Fruit fly (Drosophila melanogaster) whole organism, embryonic: ENCODE results near the gene CG13077.

ENCODE experiments used
- Antp ChIP-seq: fragments of 200-800 bp; sonication (Bioruptor generic); optimal IDR thresholded peaks from 3 replicates; lab custom pipeline; 2016; ENCODE audit warnings: missing biosample characterization, missing genetic modification characterization
- BEAF-32 ChIP-seq: fragments of 200-800 bp; sonication (Bioruptor generic); optimal IDR thresholded peaks from 3 replicates; lab custom pipeline; 2017; ENCODE audit warnings: missing biosample characterization, missing genetic modification characterization, mild to moderate bottlenecking, moderate library complexity, missing genetic modification reagents
- BtbVII ChIP-seq: fragments of 200-800 bp; sonication (Bioruptor generic); optimal IDR thresholded peaks from 3 replicates; lab custom pipeline; 2017; ENCODE audit warnings: missing biosample characterization, mild to moderate bottlenecking, missing genetic modification characterization
- CG1233 ChIP-seq: fragments of 200-800 bp; sonication (Bioruptor generic); optimal IDR thresholded peaks from 4 replicates; lab custom pipeline; 2018; ENCODE audit warnings: missing biosample characterization, mild to moderate bottlenecking, missing genetic modification characterization
- CG1529 ChIP-seq: fragments of 200-800 bp; sonication (Bioruptor generic); optimal IDR thresholded peaks from 3 replicates; lab custom pipeline; 2018; ENCODE audit warnings: missing biosample characterization, missing genetic modification characterization
- CG1602 ChIP-seq: fragments of 200-800 bp; sonication (Bioruptor generic); optimal IDR thresholded peaks from 3 replicates; lab custom pipeline; 2016; ENCODE audit warnings: missing biosample characterization, missing genetic modification characterization
- CG16813 ChIP-seq: fragments of 200-800 bp; sonication (Bioruptor generic); IDR thresholded peaks from 3 replicates; pipeline ENCODE4 v1.3.6; 2022; ENCODE audit warnings: missing biosample characterization, missing genetic modification characterization; ENCODE audit not compliant: partially characterized antibody
- CG16815 ChIP-seq: fragments of 200-800 bp; sonication (Bioruptor generic); optimal IDR thresholded peaks from 3 replicates; lab custom pipeline; 2017; ENCODE audit warnings: missing biosample characterization, mild to moderate bottlenecking, missing genetic modification characterization
- CG17829 ChIP-seq: fragments of 200-800 bp; optimal IDR thresholded peaks from 2 replicates; lab custom pipeline; 2019; ENCODE audit warnings: missing biosample characterization, mild to moderate bottlenecking, missing genetic modification characterization, moderate library complexity
- CG1792 ChIP-seq: fragments of 200-800 bp; sonication (Bioruptor generic); optimal IDR thresholded peaks from 2 replicates; lab custom pipeline; 2016; ENCODE audit warnings: missing biosample characterization, missing genetic modification characterization
- CG18599 ChIP-seq: fragments of 200-800 bp; sonication (Bioruptor generic); optimal IDR thresholded peaks from 3 replicates; lab custom pipeline; 2017; ENCODE audit warnings: missing biosample characterization, missing genetic modification characterization, mild to moderate bottlenecking, moderate library complexity, missing genetic modification reagents
- CG2129 ChIP-seq: fragments of 200-800 bp; sonication (Bioruptor generic); IDR thresholded peaks from 2 replicates; pipeline ENCODE4 v1.3.6; 2022; ENCODE audit warnings: missing biosample characterization, missing genetic modification characterization; ENCODE audit not compliant: partially characterized antibody
- CG3065 ChIP-seq: fragments of 200-800 bp; sonication (Bioruptor generic); optimal IDR thresholded peaks from 2 replicates; lab custom pipeline; 2016; ENCODE audit warnings: missing biosample characterization, missing genetic modification characterization
- CG31224 ChIP-seq: fragments of 200-800 bp; sonication (Bioruptor generic); IDR thresholded peaks from 2 replicates; pipeline ENCODE4 v1.3.6; 2022; ENCODE audit warnings: missing biosample characterization, missing genetic modification characterization
- CG32767 ChIP-seq: fragments of 200-800 bp; sonication (Bioruptor generic); IDR thresholded peaks from 2 replicates; pipeline ENCODE4 v1.3.6; 2022; ENCODE audit warnings: missing biosample characterization, missing genetic modification characterization
- CG6175 ChIP-seq: fragments of 200-800 bp; sonication (Bioruptor generic); IDR thresholded peaks from 3 replicates; pipeline ENCODE4 v1.3.6; 2022; ENCODE audit warnings: missing biosample characterization, missing genetic modification characterization
- CG6272 ChIP-seq: fragments of 200-800 bp; sonication (Bioruptor generic); IDR thresholded peaks from 2 replicates; pipeline ENCODE4 v1.3.6; 2022; ENCODE audit warnings: missing biosample characterization, missing genetic modification characterization
- CG7745 ChIP-seq: fragments of 200-800 bp; sonication (Bioruptor generic); optimal IDR thresholded peaks from 2 replicates; lab custom pipeline; 2018; ENCODE audit warnings: missing biosample characterization, mild to moderate bottlenecking, missing genetic modification characterization, moderate library complexity
- CG7987 ChIP-seq: fragments of 200-800 bp; sonication (Bioruptor generic); optimal IDR thresholded peaks from 2 replicates; lab custom pipeline; 2018; ENCODE audit warnings: missing biosample characterization, mild to moderate bottlenecking, missing genetic modification characterization, moderate library complexity
- CG9727 ChIP-seq: fragments of 200-800 bp; sonication (Bioruptor generic); optimal IDR thresholded peaks from 3 replicates; lab custom pipeline; 2017; ENCODE audit warnings: missing biosample characterization, mild to moderate bottlenecking, missing genetic modification characterization
- Camta ChIP-seq: fragments of 200-800 bp; sonication (Bioruptor generic); optimal IDR thresholded peaks from 2 replicates; lab custom pipeline; 2016; ENCODE audit warnings: missing biosample characterization, missing genetic modification characterization
- Dll ChIP-seq: fragments of 200-800 bp; sonication (Bioruptor generic); IDR thresholded peaks from 4 replicates; pipeline ENCODE4 v1.3.6; 2022; ENCODE audit warnings: missing biosample characterization, missing genetic modification characterization; ENCODE audit not compliant: partially characterized antibody
- E2f2 ChIP-seq: fragments of 200-800 bp; sonication (Bioruptor generic); IDR thresholded peaks from 2 replicates; pipeline ENCODE4 v1.3.6; 2022; ENCODE audit warnings: missing biosample characterization, missing genetic modification characterization
- Ets97D ChIP-seq: fragments of 200-800 bp; sonication (Bioruptor generic); optimal IDR thresholded peaks from 3 replicates; lab custom pipeline; 2016; ENCODE audit warnings: missing biosample characterization, missing genetic modification characterization
- GATAe ChIP-seq: fragments of 200-800 bp; sonication (Bioruptor generic); conservative IDR thresholded peaks from 2 replicates; pipeline ENCODE4 v1.3.6; 2022; ENCODE audit warnings: missing biosample characterization, missing genetic modification characterization
- Hsf ChIP-seq: fragments of 200-800 bp; sonication (Bioruptor generic); optimal IDR thresholded peaks from 3 replicates; lab custom pipeline; 2016; ENCODE audit warnings: missing biosample characterization, missing genetic modification characterization
- Lim3 ChIP-seq: fragments of 200-800 bp; sonication (Bioruptor generic); IDR thresholded peaks from 2 replicates; pipeline ENCODE4 v1.3.6; 2022; ENCODE audit warnings: missing biosample characterization, missing genetic modification characterization
- MBD-R2 ChIP-seq: fragments of 200-800 bp; sonication (Bioruptor generic); IDR thresholded peaks from 2 replicates; pipeline ENCODE4 v1.3.6; 2022; ENCODE audit warnings: missing biosample characterization, missing genetic modification characterization
- Nf-YA ChIP-seq: fragments of 200-800 bp; sonication (Bioruptor generic); IDR thresholded peaks from 2 replicates; pipeline ENCODE4 v1.3.6; 2022; ENCODE audit warnings: missing biosample characterization, missing genetic modification characterization
- Opbp ChIP-seq: fragments of 200-800 bp; sonication (Bioruptor generic); IDR thresholded peaks from 3 replicates; pipeline ENCODE4 v1.3.6; 2022; ENCODE audit warnings: missing biosample characterization, missing genetic modification characterization; ENCODE audit not compliant: partially characterized antibody
- Sry-β ChIP-seq: fragments of 200-800 bp; sonication (Bioruptor generic); optimal IDR thresholded peaks from 2 replicates; lab custom pipeline; 2018; ENCODE audit warnings: missing biosample characterization, mild to moderate bottlenecking, missing genetic modification characterization, moderate library complexity
- abd-A ChIP-seq: fragments of 200-800 bp; sonication (Bioruptor generic); optimal IDR thresholded peaks from 3 replicates; lab custom pipeline; 2019; ENCODE audit warnings: missing biosample characterization, mild to moderate bottlenecking, missing genetic modification characterization, moderate library complexity
- ara ChIP-seq: fragments of 200-800 bp; sonication (Bioruptor generic); IDR thresholded peaks from 2 replicates; pipeline ENCODE4 v1.3.6; 2022; ENCODE audit warnings: missing biosample characterization, missing genetic modification characterization
- ash1 ChIP-seq: fragments of 200-800 bp; sonication (Bioruptor generic); optimal IDR thresholded peaks from 2 replicates; lab custom pipeline; 2018; ENCODE audit warnings: missing biosample characterization, mild to moderate bottlenecking, missing genetic modification characterization
- btn ChIP-seq: fragments of 200-800 bp; sonication (Bioruptor generic); optimal IDR thresholded peaks from 2 replicates; lab custom pipeline; 2016; ENCODE audit warnings: missing biosample characterization, missing genetic modification characterization
- da ChIP-seq: fragments of 200-800 bp; sonication (Bioruptor generic); optimal IDR thresholded peaks from 2 replicates; lab custom pipeline; 2016; ENCODE audit warnings: missing biosample characterization, missing genetic modification characterization
- dmrt11E ChIP-seq: fragments of 200-800 bp; sonication (Bioruptor generic); optimal IDR thresholded peaks from 3 replicates; lab custom pipeline; 2018; ENCODE audit warnings: missing biosample characterization, mild to moderate bottlenecking, missing genetic modification characterization, moderate library complexity
- en ChIP-seq: fragments of 200-800 bp; sonication (Bioruptor generic); optimal IDR thresholded peaks from 2 replicates; lab custom pipeline; 2016; ENCODE audit warnings: missing biosample characterization, missing genetic modification characterization
- fd96Cb ChIP-seq: fragments of 200-800 bp; sonication (Bioruptor generic); optimal IDR thresholded peaks from 2 replicates; lab custom pipeline; 2018; ENCODE audit warnings: missing biosample characterization, mild to moderate bottlenecking, missing genetic modification characterization, moderate library complexity
- gcm ChIP-seq: fragments of 200-800 bp; sonication (Bioruptor generic); optimal IDR thresholded peaks from 2 replicates; lab custom pipeline; 2019; ENCODE audit warnings: missing biosample characterization, mild to moderate bottlenecking, missing genetic modification characterization, moderate library complexity
- lola ChIP-seq, 3 experiments: fragments of >200 bp in 2 of 3; fragments of 200-800 bp in 1 of 3; sonication (Bioruptor generic) in 1 of 3; optimal IDR thresholded peaks; 2 replicates each; lab custom pipeline; 2017 to 2019; ENCODE audit warnings: missing biosample characterization in 3 of 3, missing genetic modification characterization in 3 of 3, mild to moderate bottlenecking in 1 of 3, moderate library complexity in 1 of 3
- prd ChIP-seq, 3 experiments: fragments of >200 bp in 2 of 3; fragments of 200-800 bp in 1 of 3; sonication (Bioruptor generic) in 1 of 3; optimal IDR thresholded peaks in 2 of 3; IDR thresholded peaks in 1 of 3; 2 replicates in 2 of 3; 3 replicates in 1 of 3; pipeline versions ENCODE4 v1.3.6 to Lab custom; 2017 to 2022; ENCODE audit warnings: missing biosample characterization in 1 of 3, missing genetic modification characterization in 1 of 3
- row ChIP-seq: fragments of 200-800 bp; sonication (Bioruptor generic); IDR thresholded peaks from 3 replicates; pipeline ENCODE4 v1.3.6; 2022; ENCODE audit warnings: missing biosample characterization, missing genetic modification characterization
- salm ChIP-seq: fragments of 200-800 bp; sonication (Bioruptor generic); optimal IDR thresholded peaks from 2 replicates; lab custom pipeline; 2018; ENCODE audit warnings: missing biosample characterization, mild to moderate bottlenecking, missing genetic modification characterization
- tio ChIP-seq: fragments of 200-800 bp; sonication (Bioruptor generic); optimal IDR thresholded peaks from 2 replicates; lab custom pipeline; 2017; ENCODE audit warnings: missing biosample characterization, missing genetic modification characterization, inconsistent platforms
- trh ChIP-seq: fragments of 200-800 bp; sonication (Bioruptor generic); optimal IDR thresholded peaks from 2 replicates; lab custom pipeline; 2016; ENCODE audit warnings: missing biosample characterization, missing genetic modification characterization
- vfl ChIP-seq: fragments of 200-800 bp; sonication (Bioruptor generic); optimal IDR thresholded peaks from 2 replicates; lab custom pipeline; 2016; ENCODE audit warnings: missing biosample characterization, missing genetic modification characterization

Gene CG13077

dm6 chr2L:19586436-19587333 is 21.0 kb downstream of the CG13077 start, which contains the start of gene Lar (continued):
- TF ChIP-seq CG31224 (GFP tag; lab: Robert Waterston, UW) (no peak), salm (tag; lab: Kevin White, UChicago) (no peak), gcm (GFP tag; lab: Kevin White, UChicago) (peak; percentile 31), ara (GFP tag; lab: Robert Waterston, UW) (peak; percentile 49), MBD-R2 (peak; percentile 91), CG32767 (no peak), CG9727 (GFP tag; lab: Kevin White, UChicago) (peak; percentile 58), CG6272 (GFP tag; lab: Robert Waterston, UW) (peak; percentile 11; the same call in 1 of the 2 replicates), prd (optimal IDR thresholded peaks at IDR 0.05; lab: Kevin White, UChicago) (no peak), prd (GFP tag; IDR thresholded peaks at IDR 0.05; lab: Robert Waterston, UW) (peak; percentile 65; the same call in 1 of the 3 replicates), trh (GFP tag; lab: Kevin White, UChicago) (peak; percentile 26), Hsf (GFP tag; lab: Kevin White, UChicago) (peak; percentile 69), row (GFP tag; lab: Robert Waterston, UW) (peak; percentile 87), CG6175 (GFP tag; lab: Robert Waterston, UW) (no peak), Opbp (GFP tag; lab: Robert Waterston, UW) (no peak; the same call in 2 of the 3 replicates), CG16815 (no peak), Camta (GFP tag; lab: Kevin White, UChicago) (peak; percentile 56), tio (no peak), CG16813 (no peak), CG1233 (GFP tag; lab: Kevin White, UChicago) (peak; percentile 28), Antp (GFP tag; lab: Kevin White, UChicago) (peak; percentile 74), da (GFP tag; lab: Kevin White, UChicago) (peak; percentile 47), en (GFP tag; lab: Kevin White, UChicago) (peak; percentile 43), lola (GFP tag; optimal IDR thresholded peaks at IDR 0.05; lab: Kevin White, UChicago) (peak in 1 of 3 experiments; percentile 35), BEAF-32 (peak; percentile 47), CG1792 (peak; percentile 35), Lim3 (GFP tag; lab: Robert Waterston, UW) (no peak), CG3065 (GFP tag; lab: Kevin White, UChicago) (no peak), CG7987 (GFP tag; lab: Kevin White, UChicago) (peak; percentile 39), dmrt11E (tag; lab: Kevin White, UChicago) (peak; percentile 52), btn (peak; percentile 9), Ets97D (GFP tag; lab: Kevin White, UChicago) (peak; percentile 75), Nf-YA (GFP tag; lab: Robert Waterston, UW) (0 out of 2 replicates have a peak, but pooled peaks have one; percentile 32), E2f2 (GFP tag; lab: Robert Waterston, UW) (peak; percentile 57), abd-A (tag; lab: Kevin White, UChicago) (no peak), GATAe (GFP tag; lab: Robert Waterston, UW) (no peak), CG2129 (GFP tag; lab: Robert Waterston, UW) (no peak), Dll (peak; percentile 30; the same call in 1 of the 4 replicates), fd96Cb (tag; lab: Kevin White, UChicago) (peak; percentile 15), BtbVII (GFP tag; lab: Kevin White, UChicago) (no peak), ash1 (GFP tag; lab: Kevin White, UChicago) (no peak), CG1529 (GFP tag; lab: Kevin White, UChicago) (peak; percentile 9), Sry-β (GFP tag; lab: Kevin White, UChicago) (peak; percentile 26), vfl (no peak), CG18599 (GFP tag; lab: Kevin White, UChicago) (peak; percentile 62), CG1602 (GFP tag; lab: Kevin White, UChicago) (peak; percentile 46), CG17829 (tag; lab: Kevin White, UChicago) (peak; percentile 69), CG7745 (tag; lab: Kevin White, UChicago) (no peak)
